Worm (Caenorhabditis elegans) whole organism, L2 larva: ENCODE results near the gene F46F3.3.

Experiments used
- F13H6.1 ChIP-seq: sonication (generic microtip); optimal IDR thresholded peaks from 2 replicates; lab custom pipeline; 2016; ENCODE audit warnings: missing genetic modification characterization, missing compliant biosample characterization
- ama-1 ChIP-seq: fragments of 150-350 bp; optimal IDR thresholded peaks from 2 replicates; lab custom pipeline; 2018; ENCODE audit warnings: inconsistent platforms
- ceh-82 ChIP-seq: fragments of 150-350 bp; optimal IDR thresholded peaks from 2 replicates; lab custom pipeline; 2014; ENCODE audit warnings: missing biosample characterization, missing genetic modification characterization
- dmd-4 ChIP-seq: sonication (generic microtip); optimal IDR thresholded peaks from 2 replicates; lab custom pipeline; 2017; ENCODE audit warnings: missing biosample characterization, missing genetic modification characterization
- lsy-2 ChIP-seq, 2 experiments: fragments of 150-350 bp in 1 of 2; sonication (generic microtip) in 1 of 2; optimal IDR thresholded peaks; 2 replicates each; lab custom pipeline; 2014 to 2017; ENCODE audit warnings: missing biosample characterization in 2 of 2, missing genetic modification characterization in 2 of 2
- nhr-12 ChIP-seq: fragments of 150-350 bp; optimal IDR thresholded peaks from 2 replicates; lab custom pipeline; 2014; ENCODE audit warnings: missing biosample characterization, missing genetic modification characterization
- nhr-129 ChIP-seq: fragments of 150-350 bp; optimal IDR thresholded peaks from 2 replicates; lab custom pipeline; 2014; ENCODE audit warnings: missing biosample characterization, missing genetic modification characterization
- sma-9 ChIP-seq, 2 experiments: fragments of 150-350 bp in 1 of 2; sonication (generic microtip) in 1 of 2; optimal IDR thresholded peaks; 2 replicates each; lab custom pipeline; 2014 to 2016; ENCODE audit warnings: missing genetic modification characterization in 2 of 2, mild to moderate bottlenecking in 1 of 2, missing biosample characterization in 1 of 2, missing compliant biosample characterization in 1 of 2, missing genetic modification reagents in 1 of 2, moderate library complexity in 1 of 2
- unc-55 ChIP-seq: fragments of 150-350 bp; sonication (generic microtip); optimal IDR thresholded peaks from 3 replicates; lab custom pipeline; 2014; ENCODE audit warnings: missing biosample characterization, missing genetic modification reagents, missing genetic modification characterization
- zag-1 ChIP-seq: fragments of 150-350 bp; optimal IDR thresholded peaks from 2 replicates; lab custom pipeline; 2014; ENCODE audit warnings: missing biosample characterization, missing genetic modification characterization
- ztf-11 ChIP-seq: sonication (generic microtip); optimal IDR thresholded peaks from 2 replicates; lab custom pipeline; 2017; ENCODE audit warnings: missing biosample characterization, missing genetic modification characterization

ce11 chrV:11676498-11676897 is 9.2 kb downstream of the F46F3.3 start:
- no peak for TF ChIP-seq ztf-11 (tag; lab: Kevin White, UChicago)
- no peak for TF ChIP-seq lsy-2 (tag; optimal IDR thresholded peaks at IDR 0.05; lab: Kevin White, UChicago)
- TF ChIP-seq nhr-12 = no peak
- peak; percentile 28 for TF ChIP-seq sma-9 (GFP tag; optimal IDR thresholded peaks at IDR 0.05; lab: Kevin White, UChicago)
- TF ChIP-seq sma-9 (tag; optimal IDR thresholded peaks at IDR 0.05; lab: Kevin White, UChicago) = no peak
- no peak for TF ChIP-seq F13H6.1
- TF ChIP-seq ama-1 = no peak
- no peak for TF ChIP-seq zag-1 (tag; lab: Kevin White, UChicago)
- TF ChIP-seq ceh-82 (tag; lab: Kevin White, UChicago) = no peak
- TF ChIP-seq unc-55 (GFP tag; lab: Kevin White, UChicago) = no peak
- no peak for TF ChIP-seq dmd-4 (tag; lab: Kevin White, UChicago)
- no peak for TF ChIP-seq nhr-129 (tag; lab: Kevin White, UChicago)
